Worm (Caenorhabditis elegans) whole organism, L2 larva: Measurements from ENCODE around the gene ugt-29.

Experiments
- C34F6.9 ChIP-seq: fragments of 150-350 bp; optimal IDR thresholded peaks from 2 replicates; lab custom pipeline; 2014; ENCODE audit warnings: missing biosample characterization, missing genetic modification characterization
- F13H6.1 ChIP-seq: sonication (generic microtip); optimal IDR thresholded peaks from 2 replicates; lab custom pipeline; 2016; ENCODE audit warnings: missing genetic modification characterization, missing compliant biosample characterization
- ZK546.5 ChIP-seq: sonication (generic microtip); optimal IDR thresholded peaks from 2 replicates; lab custom pipeline; 2017; ENCODE audit warnings: missing biosample characterization, missing genetic modification characterization
- alr-1 ChIP-seq: fragments of 150-350 bp; optimal IDR thresholded peaks from 2 replicates; lab custom pipeline; 2014; ENCODE audit warnings: missing biosample characterization, missing genetic modification characterization
- ama-1 ChIP-seq: fragments of 150-350 bp; optimal IDR thresholded peaks from 2 replicates; lab custom pipeline; 2018; ENCODE audit warnings: inconsistent platforms
- blmp-1 ChIP-seq: sonication (generic microtip); optimal IDR thresholded peaks from 2 replicates; lab custom pipeline; 2017; ENCODE audit warnings: missing genetic modification characterization, mild to moderate bottlenecking, missing compliant biosample characterization, antibody characterized with exemption, moderate library complexity; ENCODE audit not compliant: insufficient read depth
- ceh-16 ChIP-seq: fragments of 150-350 bp; optimal IDR thresholded peaks from 2 replicates; lab custom pipeline; 2014; ENCODE audit warnings: missing biosample characterization, missing genetic modification characterization
- ceh-82 ChIP-seq: fragments of 150-350 bp; optimal IDR thresholded peaks from 2 replicates; lab custom pipeline; 2014; ENCODE audit warnings: missing biosample characterization, missing genetic modification characterization
- crh-2 ChIP-seq: sonication (generic microtip); optimal IDR thresholded peaks from 2 replicates; lab custom pipeline; 2017; ENCODE audit warnings: missing biosample characterization, missing genetic modification characterization
- dmd-4 ChIP-seq: sonication (generic microtip); optimal IDR thresholded peaks from 2 replicates; lab custom pipeline; 2017; ENCODE audit warnings: missing biosample characterization, missing genetic modification characterization
- egl-27 ChIP-seq: sonication (generic microtip); optimal IDR thresholded peaks from 3 replicates; lab custom pipeline; 2017; ENCODE audit warnings: missing biosample characterization, missing genetic modification reagents, missing genetic modification characterization
- elt-1 ChIP-seq: fragments of 150-350 bp; optimal IDR thresholded peaks from 2 replicates; lab custom pipeline; 2014; ENCODE audit warnings: missing biosample characterization, missing genetic modification characterization
- fos-1 ChIP-seq: fragments of 150-350 bp; optimal IDR thresholded peaks from 2 replicates; lab custom pipeline; 2014; ENCODE audit warnings: missing biosample characterization, missing genetic modification characterization
- lin-13 ChIP-seq: fragments of 150-350 bp; optimal IDR thresholded peaks from 2 replicates; lab custom pipeline; 2014; ENCODE audit warnings: missing biosample characterization, missing genetic modification reagents, missing genetic modification characterization
- lin-39 ChIP-seq: fragments of 150-350 bp; optimal IDR thresholded peaks from 2 replicates; lab custom pipeline; 2014; ENCODE audit warnings: missing biosample characterization, missing genetic modification reagents, missing genetic modification characterization
- lsy-2 ChIP-seq, 2 experiments: fragments of 150-350 bp in 1 of 2; sonication (generic microtip) in 1 of 2; optimal IDR thresholded peaks; 2 replicates each; lab custom pipeline; 2014 to 2017; ENCODE audit warnings: missing biosample characterization in 2 of 2, missing genetic modification characterization in 2 of 2
- mab-5 ChIP-seq: fragments of 150-350 bp; optimal IDR thresholded peaks from 2 replicates; lab custom pipeline; 2014; ENCODE audit warnings: missing biosample characterization, missing genetic modification characterization
- mbf-1 ChIP-seq: sonication (generic microtip); optimal IDR thresholded peaks from 2 replicates; lab custom pipeline; 2017; ENCODE audit warnings: missing biosample characterization, missing genetic modification characterization
- mdl-1 ChIP-seq, 2 experiments: fragments of 150-350 bp in 1 of 2; sonication (generic microtip) in 1 of 2; optimal IDR thresholded peaks; 2 replicates each; lab custom pipeline; 2017; ENCODE audit warnings: missing biosample characterization in 2 of 2, missing genetic modification characterization in 2 of 2
- nhr-10 ChIP-seq: sonication (generic microtip); optimal IDR thresholded peaks from 2 replicates; lab custom pipeline; 2017; ENCODE audit warnings: missing biosample characterization, missing genetic modification characterization
- nhr-12 ChIP-seq: fragments of 150-350 bp; optimal IDR thresholded peaks from 2 replicates; lab custom pipeline; 2014; ENCODE audit warnings: missing biosample characterization, missing genetic modification characterization
- nhr-21 ChIP-seq: fragments of 150-350 bp; optimal IDR thresholded peaks from 2 replicates; lab custom pipeline; 2014; ENCODE audit warnings: missing biosample characterization, missing genetic modification characterization
- nhr-23 ChIP-seq: fragments of 150-350 bp; optimal IDR thresholded peaks from 2 replicates; lab custom pipeline; 2014; ENCODE audit warnings: missing biosample characterization, missing genetic modification reagents, missing genetic modification characterization
- nhr-237 ChIP-seq: fragments of 150-350 bp; optimal IDR thresholded peaks from 2 replicates; lab custom pipeline; 2014; ENCODE audit warnings: missing biosample characterization, missing genetic modification characterization
- nhr-25 ChIP-seq: fragments of 150-350 bp; sonication (generic microtip); optimal IDR thresholded peaks from 3 replicates; lab custom pipeline; 2014; ENCODE audit warnings: missing biosample characterization, missing genetic modification characterization
- nhr-6 ChIP-seq: fragments of 150-350 bp; optimal IDR thresholded peaks from 2 replicates; lab custom pipeline; 2014; ENCODE audit warnings: missing biosample characterization, missing genetic modification characterization
- nhr-77 ChIP-seq: fragments of 150-350 bp; optimal IDR thresholded peaks from 2 replicates; lab custom pipeline; 2014; ENCODE audit warnings: missing biosample characterization, missing genetic modification characterization
- peb-1 ChIP-seq: fragments of 150-350 bp; optimal IDR thresholded peaks from 2 replicates; lab custom pipeline; 2014; ENCODE audit warnings: missing biosample characterization, missing genetic modification characterization
- sma-3 ChIP-seq: sonication (generic microtip); optimal IDR thresholded peaks from 2 replicates; lab custom pipeline; 2016; ENCODE audit warnings: missing genetic modification reagents, missing genetic modification characterization, missing compliant biosample characterization
- sma-9 ChIP-seq, 2 experiments: fragments of 150-350 bp in 1 of 2; sonication (generic microtip) in 1 of 2; optimal IDR thresholded peaks; 2 replicates each; lab custom pipeline; 2014 to 2016; ENCODE audit warnings: missing genetic modification characterization in 2 of 2, mild to moderate bottlenecking in 1 of 2, missing biosample characterization in 1 of 2, missing compliant biosample characterization in 1 of 2, missing genetic modification reagents in 1 of 2, moderate library complexity in 1 of 2
- snpc-4 ChIP-seq: fragments of 150-350 bp; optimal IDR thresholded peaks from 2 replicates; lab custom pipeline; 2014; ENCODE audit warnings: missing biosample characterization, missing genetic modification characterization
- unc-39 ChIP-seq: fragments of 150-350 bp; optimal IDR thresholded peaks from 2 replicates; lab custom pipeline; 2014; ENCODE audit warnings: missing biosample characterization, missing genetic modification characterization
- zag-1 ChIP-seq: fragments of 150-350 bp; optimal IDR thresholded peaks from 2 replicates; lab custom pipeline; 2014; ENCODE audit warnings: missing biosample characterization, missing genetic modification characterization
- ztf-11 ChIP-seq: sonication (generic microtip); optimal IDR thresholded peaks from 2 replicates; lab custom pipeline; 2017; ENCODE audit warnings: missing biosample characterization, missing genetic modification characterization
- ztf-4 ChIP-seq: fragments of 150-350 bp; optimal IDR thresholded peaks from 2 replicates; lab custom pipeline; 2014; ENCODE audit warnings: missing biosample characterization, missing genetic modification characterization

ugt-29 gene

ce11 chrV:699051-699450 lies 338 bp downstream of the ugt-29 start:
- no peak for TF ChIP-seq fos-1 (tag; lab: Kevin White, UChicago)
- TF ChIP-seq zag-1 (tag; lab: Kevin White, UChicago) = no peak
- TF ChIP-seq crh-2 = no peak
- TF ChIP-seq nhr-77 (tag; lab: Kevin White, UChicago) = no peak
- TF ChIP-seq ceh-82 (tag; lab: Kevin White, UChicago) = no peak
- no peak for TF ChIP-seq F13H6.1 (tag; lab: Kevin White, UChicago)
- no peak for TF ChIP-seq nhr-6 (tag; lab: Kevin White, UChicago)
- no peak for TF ChIP-seq mdl-1 (tag; optimal IDR thresholded peaks at IDR 0.05; lab: Kevin White, UChicago)
- no peak for TF ChIP-seq mbf-1 (tag; lab: Kevin White, UChicago)
- no peak for TF ChIP-seq ztf-4
- no peak for TF ChIP-seq elt-1 (tag; lab: Kevin White, UChicago)
- TF ChIP-seq alr-1 (tag; lab: Kevin White, UChicago) = no peak
- TF ChIP-seq nhr-21 (tag; lab: Kevin White, UChicago) = no peak
- no peak for TF ChIP-seq lin-39 (tag; lab: Kevin White, UChicago)

ce11 chrV:695914-696313 lies 3.5 kb downstream of the ugt-29 start, which contains the start of gene srj-52:
Gene srj-52 (minus strand): TSS chrV:696014.
- TF ChIP-seq nhr-23 (tag; lab: Kevin White, UChicago) (no peak), ZK546.5 (tag; lab: Kevin White, UChicago) (no peak), nhr-6 (tag; lab: Kevin White, UChicago) (no peak), fos-1 (tag; lab: Kevin White, UChicago) (no peak), nhr-237 (no peak), sma-9 (GFP tag; optimal IDR thresholded peaks at IDR 0.05; lab: Kevin White, UChicago) (no peak), sma-9 (tag; optimal IDR thresholded peaks at IDR 0.05; lab: Kevin White, UChicago) (no peak), dmd-4 (tag; lab: Kevin White, UChicago) (no peak), ama-1 (lab: Kevin White, UChicago) (no peak), crh-2 (no peak)

- TF ChIP-seq egl-27 (tag; lab: Kevin White, UChicago) (no peak), ztf-11 (tag; lab: Kevin White, UChicago) (no peak), blmp-1 (tag; lab: Kevin White, UChicago) (no peak), C34F6.9 (no peak), nhr-12 (tag; lab: Kevin White, UChicago) (no peak), mab-5 (tag; lab: Kevin White, UChicago) (no peak), ceh-16 (no peak), sma-3 (GFP tag; lab: Kevin White, UChicago) (no peak)
Observed at ce11 chrV:694625-695024, 4.8 kb downstream of the ugt-29 start, which contains the start of gene srj-53. Gene srj-53 (minus strand): TSS chrV:694725.

- TF ChIP-seq ceh-16 = no peak
- no peak for TF ChIP-seq sma-9 (GFP tag; optimal IDR thresholded peaks at IDR 0.05; lab: Kevin White, UChicago)
- TF ChIP-seq sma-9 (tag; optimal IDR thresholded peaks at IDR 0.05; lab: Kevin White, UChicago) = no peak
- no peak for TF ChIP-seq ztf-4
- no peak for TF ChIP-seq nhr-25
- no peak for TF ChIP-seq egl-27 (tag; lab: Kevin White, UChicago)
- no peak for TF ChIP-seq lsy-2 (tag; optimal IDR thresholded peaks at IDR 0.05; lab: Kevin White, UChicago)
- no peak for TF ChIP-seq lin-13 (GFP tag; lab: Kevin White, UChicago)
- TF ChIP-seq ztf-11 (tag; lab: Kevin White, UChicago) = no peak
- TF ChIP-seq nhr-10 = no peak
- TF ChIP-seq snpc-4 (tag; lab: Kevin White, UChicago) = no peak
- no peak for TF ChIP-seq nhr-237
- no peak for TF ChIP-seq nhr-6 (tag; lab: Kevin White, UChicago)
- no peak for TF ChIP-seq peb-1 (tag; lab: Kevin White, UChicago)
- no peak for TF ChIP-seq dmd-4 (tag; lab: Kevin White, UChicago)
- no peak for TF ChIP-seq nhr-21 (tag; lab: Kevin White, UChicago)
- TF ChIP-seq unc-39 = no peak
- TF ChIP-seq, all 48 proteins: peak for 0
Observed at ce11 chrV:692720-693422, 6.5 kb downstream of the ugt-29 start, which contains the start of gene srx-4. Gene srx-4 (minus strand): TSS chrV:692770.
